Worm (Caenorhabditis elegans): ENCODE data around the gene clec-138.

clec-138 gene

DNA sequence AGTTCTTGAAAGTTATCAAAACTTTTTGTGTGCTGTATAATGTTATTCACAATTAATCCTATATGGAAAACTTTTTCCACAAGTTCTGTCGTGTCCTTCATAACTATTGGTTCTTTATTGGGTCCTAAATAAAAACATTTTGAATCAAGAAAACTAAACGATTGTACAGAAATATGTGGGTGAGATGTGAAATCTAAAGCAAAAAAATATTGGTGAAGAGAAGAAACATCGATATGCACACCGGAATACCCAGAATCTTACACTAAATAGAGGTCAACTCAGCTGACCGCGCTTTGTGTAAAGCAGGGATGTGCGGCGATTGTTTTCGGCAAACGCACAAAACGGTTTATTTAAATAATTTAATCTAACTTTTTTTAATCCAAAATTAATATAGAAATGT lies 41.7 kb upstream of the clec-138 start, which contains the start of gene T05A7.13:
T05A7.13 (minus strand) TSS at position 101 of the 400 bp plus-strand sequence.
- TF ChIP-seq hlh-6 (tag; optimal IDR thresholded peaks at IDR 0.05), result no peak

ce11 chrII:4658245-4658644 lies 38.6 kb upstream of the clec-138 start:
- TF ChIP-seq fax-1 (tag; optimal IDR thresholded peaks at IDR 0.05) (no peak), pha-2 (tag; optimal IDR thresholded peaks at IDR 0.05) (no peak), elt-4 (tag; optimal IDR thresholded peaks at IDR 0.05) (no peak), ahr-1 (tag; optimal IDR thresholded peaks at IDR 0.05) (no peak), dmd-4 (tag; optimal IDR thresholded peaks at IDR 0.05; ENCODE audit: borderline replicate concordance) (no peak), ceh-6 (GFP tag; optimal IDR thresholded peaks at IDR 0.05) (no peak), unc-86 (tag; optimal IDR thresholded peaks at IDR 0.05) (no peak), hlh-13 (GFP tag; optimal IDR thresholded peaks at IDR 0.05) (no peak), ceh-24 (tag; optimal IDR thresholded peaks at IDR 0.05) (no peak), ceh-19 (GFP tag; optimal IDR thresholded peaks at IDR 0.05) (no peak), lim-6 (tag; optimal IDR thresholded peaks at IDR 0.05) (no peak), ceh-31 (tag; optimal IDR thresholded peaks at IDR 0.05) (no peak), dve-1 (tag; optimal IDR thresholded peaks at IDR 0.05) (no peak), ceh-30 (tag; optimal IDR thresholded peaks at IDR 0.05) (no peak)

DNA sequence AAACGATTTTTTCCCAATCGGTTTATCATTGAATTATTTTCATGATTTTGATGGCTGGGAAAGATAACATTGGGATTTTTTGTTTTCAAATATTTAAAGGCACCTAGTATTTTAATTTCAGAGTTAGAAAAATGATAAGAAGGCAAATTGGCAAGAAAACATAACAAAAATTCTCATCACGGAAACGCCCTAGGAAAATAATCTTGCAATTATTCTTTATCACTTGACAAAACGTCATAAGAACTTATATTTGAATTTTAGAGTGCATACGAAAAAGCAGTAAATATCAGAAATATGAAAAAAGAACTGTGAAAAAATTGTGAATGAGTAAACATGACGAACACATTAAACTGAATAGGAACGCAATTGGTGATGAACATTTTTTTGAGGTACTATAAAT lies 37.8 kb upstream of the clec-138 start:
- no peak for TF ChIP-seq fkh-10 (GFP tag; optimal IDR thresholded peaks at IDR 0.05)
- TF ChIP-seq C38D4.7 (GFP tag; optimal IDR thresholded peaks at IDR 0.05), result no peak
- no peak for TF ChIP-seq ceh-19 (GFP tag; optimal IDR thresholded peaks at IDR 0.05)
- TF ChIP-seq K02D7.2 (tag; optimal IDR thresholded peaks at IDR 0.05), result no peak
- no peak for TF ChIP-seq gmeb-2 (tag; optimal IDR thresholded peaks at IDR 0.05)
- TF ChIP-seq unc-42 (tag; optimal IDR thresholded peaks at IDR 0.05), result no peak
- no peak for TF ChIP-seq sdc-2 (tag; optimal IDR thresholded peaks at IDR 0.05)
- no peak for TF ChIP-seq fkh-6 (tag; optimal IDR thresholded peaks at IDR 0.05)
- TF ChIP-seq pha-2 (tag; optimal IDR thresholded peaks at IDR 0.05), result no peak
- no peak for TF ChIP-seq ceh-9 (tag; optimal IDR thresholded peaks at IDR 0.05)
- TF ChIP-seq ref-2 (tag; optimal IDR thresholded peaks at IDR 0.05), result no peak
- TF ChIP-seq ets-4 (tag; optimal IDR thresholded peaks at IDR 0.05), result no peak
- no peak for TF ChIP-seq hlh-6 (tag; optimal IDR thresholded peaks at IDR 0.05)
- TF ChIP-seq ztf-16 (tag; optimal IDR thresholded peaks at IDR 0.05), result no peak
- no peak for TF ChIP-seq C08G9.2 (tag; optimal IDR thresholded peaks at IDR 0.05)
- TF ChIP-seq sox-2 (GFP tag; IDR thresholded peaks at IDR 0.05), result no peak
- no peak for TF ChIP-seq hlh-30 (tag; optimal IDR thresholded peaks at IDR 0.05; ENCODE audit: insufficient read depth)
- TF ChIP-seq pag-3 (tag; optimal IDR thresholded peaks at IDR 0.05; ENCODE audit: borderline replicate concordance), result no peak
- no peak for TF ChIP-seq elt-4 (tag; optimal IDR thresholded peaks at IDR 0.05)
- TF ChIP-seq pqm-1 (tag; optimal IDR thresholded peaks at IDR 0.05), result no peak

DNA sequence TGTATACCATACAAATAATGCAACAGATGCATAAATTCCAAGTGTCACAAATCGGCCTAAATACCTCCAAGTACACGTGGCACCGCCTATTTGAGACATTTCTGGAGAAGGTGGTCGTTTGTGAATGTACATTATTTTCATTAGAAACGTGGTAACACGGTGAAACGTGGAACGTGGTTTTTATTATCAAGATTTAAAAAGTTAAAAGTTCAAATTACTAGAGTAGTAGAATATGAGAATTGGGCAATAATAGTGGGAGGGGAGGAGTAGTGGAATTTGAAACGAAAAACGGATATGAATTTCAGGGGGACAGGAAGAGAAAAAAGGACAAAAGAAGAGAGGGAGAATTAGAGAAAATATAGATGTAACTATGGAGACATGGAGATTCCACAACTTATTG lies 36.2 kb upstream of the clec-138 start, which contains the start of gene fut-6:
fut-6 (minus strand) TSS at position 101 of the 400 bp plus-strand sequence.
- no peak for TF ChIP-seq ceh-9 (tag; optimal IDR thresholded peaks at IDR 0.05)
- no peak for TF ChIP-seq K09A11.1 (tag; optimal IDR thresholded peaks at IDR 0.05; ENCODE audit: insufficient read depth)
- TF ChIP-seq nfya-1 (tag; optimal IDR thresholded peaks at IDR 0.05), result no peak
- no peak for TF ChIP-seq fax-1 (tag; optimal IDR thresholded peaks at IDR 0.05)

ce11 chrII:4650072-4650471 lies 30.5 kb upstream of the clec-138 start:
- TF ChIP-seq hlh-15 (tag; optimal IDR thresholded peaks at IDR 0.05), result no peak
- TF ChIP-seq C08G9.2 (tag; optimal IDR thresholded peaks at IDR 0.05), result no peak
- TF ChIP-seq unc-3 (GFP tag; conservative IDR thresholded peaks at IDR 0.05), result no peak
- TF ChIP-seq unc-3 (tag; optimal IDR thresholded peaks at IDR 0.05), result no peak
- TF ChIP-seq elt-2 (tag; optimal IDR thresholded peaks at IDR 0.05), result no peak
- no peak for TF ChIP-seq elt-4 (tag; optimal IDR thresholded peaks at IDR 0.05)
- no peak for TF ChIP-seq pha-4 (tag; optimal IDR thresholded peaks at IDR 0.05)
- TF ChIP-seq pax-1 (tag; optimal IDR thresholded peaks at IDR 0.05), result peak; percentile 8
- no peak for TF ChIP-seq dve-1 (tag; optimal IDR thresholded peaks at IDR 0.05)
